Fruit fly (Drosophila melanogaster) whole organism, embryonic: ENCODE measurements around the gene TRAM.

Experiments
- Ada2b ChIP-seq: fragments of 200-800 bp; sonication (Bioruptor generic); IDR thresholded peaks from 2 replicates; pipeline ENCODE4 v1.3.6; 2022; ENCODE audit warnings: missing biosample characterization, missing genetic modification characterization
- Atf3 ChIP-seq: fragments of 200-800 bp; sonication (Bioruptor generic); optimal IDR thresholded peaks from 3 replicates; lab custom pipeline; 2016; ENCODE audit warnings: missing biosample characterization, missing genetic modification characterization
- Bdp1 ChIP-seq: fragments of 200-800 bp; sonication (Bioruptor generic); optimal IDR thresholded peaks from 3 replicates; lab custom pipeline; 2016; ENCODE audit warnings: missing biosample characterization, missing genetic modification characterization
- CG10147 ChIP-seq: fragments of 200-800 bp; sonication (Bioruptor generic); optimal IDR thresholded peaks from 2 replicates; lab custom pipeline; 2019; ENCODE audit warnings: missing biosample characterization, mild to moderate bottlenecking, missing genetic modification characterization, moderate library complexity
- CG1024 ChIP-seq: fragments of 200-800 bp; sonication (Bioruptor generic); IDR thresholded peaks from 2 replicates; pipeline ENCODE4 v1.3.6; 2022; ENCODE audit warnings: missing biosample characterization, missing genetic modification characterization
- CG10543 ChIP-seq: fragments of 200-800 bp; sonication (Bioruptor generic); optimal IDR thresholded peaks from 3 replicates; lab custom pipeline; 2017; ENCODE audit warnings: missing biosample characterization, mild to moderate bottlenecking, missing genetic modification characterization, moderate library complexity
- CG11085 ChIP-seq: fragments of 200-800 bp; sonication (Bioruptor generic); IDR thresholded peaks from 2 replicates; pipeline ENCODE4 v1.3.6; 2022; ENCODE audit warnings: missing biosample characterization, missing genetic modification characterization
- CG12391 ChIP-seq: fragments of 200-800 bp; sonication (Bioruptor generic); optimal IDR thresholded peaks from 3 replicates; lab custom pipeline; 2018; ENCODE audit warnings: missing biosample characterization, mild to moderate bottlenecking, missing genetic modification characterization, moderate library complexity
- CG14441 ChIP-seq: fragments of 200-800 bp; sonication (Bioruptor generic); IDR thresholded peaks from 2 replicates; pipeline ENCODE4 v1.3.6; 2022; ENCODE audit warnings: missing biosample characterization, missing genetic modification characterization
- CG14965 ChIP-seq: fragments of 200-800 bp; sonication (Bioruptor generic); optimal IDR thresholded peaks from 2 replicates; lab custom pipeline; 2016; ENCODE audit warnings: missing biosample characterization, missing genetic modification characterization, borderline replicate concordance
- CG15011 ChIP-seq: fragments of 200-800 bp; sonication (Bioruptor generic); optimal IDR thresholded peaks from 3 replicates; lab custom pipeline; 2018; ENCODE audit warnings: missing biosample characterization, mild to moderate bottlenecking, missing genetic modification characterization
- CG1529 ChIP-seq: fragments of 200-800 bp; sonication (Bioruptor generic); optimal IDR thresholded peaks from 3 replicates; lab custom pipeline; 2018; ENCODE audit warnings: missing biosample characterization, missing genetic modification characterization
- CG17912 ChIP-seq: fragments of 200-800 bp; sonication (Bioruptor generic); optimal IDR thresholded peaks from 2 replicates; lab custom pipeline; 2018; ENCODE audit warnings: missing biosample characterization, mild to moderate bottlenecking, missing genetic modification characterization
- CG2116 ChIP-seq: fragments of 200-800 bp; sonication (Bioruptor generic); optimal IDR thresholded peaks from 3 replicates; lab custom pipeline; 2018; ENCODE audit warnings: missing biosample characterization, mild to moderate bottlenecking, missing genetic modification characterization
- CG2889 ChIP-seq: fragments of 200-800 bp; sonication (Bioruptor generic); IDR thresholded peaks from 3 replicates; pipeline ENCODE4 v1.3.6; 2022; ENCODE audit warnings: missing biosample characterization, missing genetic modification characterization
- CG3065 ChIP-seq: fragments of 200-800 bp; sonication (Bioruptor generic); optimal IDR thresholded peaks from 2 replicates; lab custom pipeline; 2016; ENCODE audit warnings: missing biosample characterization, missing genetic modification characterization
- CG31441 ChIP-seq: fragments of 200-800 bp; sonication (Bioruptor generic); IDR thresholded peaks from 2 replicates; pipeline ENCODE4 v1.3.6; 2022; ENCODE audit warnings: missing biosample characterization, missing genetic modification characterization
- CG42726 ChIP-seq: fragments of 200-800 bp; sonication (Bioruptor generic); IDR thresholded peaks from 2 replicates; pipeline ENCODE4 v1.3.6; 2022; ENCODE audit warnings: missing biosample characterization, missing genetic modification characterization; ENCODE audit not compliant: partially characterized antibody
- CG6683 ChIP-seq: fragments of 200-800 bp; sonication (Bioruptor generic); optimal IDR thresholded peaks from 2 replicates; lab custom pipeline; 2017; ENCODE audit warnings: missing biosample characterization, mild to moderate bottlenecking, missing genetic modification characterization, missing genetic modification reagents
- CG6791 ChIP-seq: fragments of 200-800 bp; sonication (Bioruptor generic); IDR thresholded peaks from 3 replicates; pipeline ENCODE4 v1.3.6; 2022; ENCODE audit warnings: missing biosample characterization, missing genetic modification characterization; ENCODE audit not compliant: partially characterized antibody
- CG6854 ChIP-seq: fragments of 200-800 bp; sonication (Bioruptor generic); optimal IDR thresholded peaks from 3 replicates; lab custom pipeline; 2017; ENCODE audit warnings: missing biosample characterization, mild to moderate bottlenecking, missing genetic modification characterization
- CG8089 ChIP-seq: fragments of 200-800 bp; sonication (Bioruptor generic); optimal IDR thresholded peaks from 3 replicates; lab custom pipeline; 2016; ENCODE audit warnings: missing biosample characterization, missing genetic modification characterization
- CG8290 ChIP-seq, 3 experiments: fragments of 200-800 bp; sonication (Bioruptor generic); optimal IDR thresholded peaks; 2 replicates each; lab custom pipeline; 2016 to 2019; ENCODE audit warnings: missing biosample characterization in 3 of 3, missing genetic modification characterization in 3 of 3, mild to moderate bottlenecking in 2 of 3, moderate library complexity in 1 of 3
- CG8924 ChIP-seq: fragments of 200-800 bp; optimal IDR thresholded peaks from 3 replicates; lab custom pipeline; 2019; ENCODE audit warnings: missing biosample characterization, mild to moderate bottlenecking, missing genetic modification characterization, moderate library complexity
- D ChIP-seq, 2 experiments: fragments of 200-800 bp in 1 of 2; fragments of >200 bp in 1 of 2; sonication (Bioruptor generic) in 1 of 2; optimal IDR thresholded peaks; 2 replicates in 1 of 2; 3 replicates in 1 of 2; lab custom pipeline; 2017; ENCODE audit warnings: mild to moderate bottlenecking in 1 of 2, missing biosample characterization in 1 of 2, missing genetic modification characterization in 1 of 2, missing genetic modification reagents in 1 of 2
- Drgx ChIP-seq: fragments of 200-800 bp; sonication (Bioruptor generic); IDR thresholded peaks from 2 replicates; pipeline ENCODE4 v1.3.6; 2022; ENCODE audit warnings: missing biosample characterization, missing genetic modification characterization
- Jarid2 ChIP-seq: fragments of 200-800 bp; sonication (Bioruptor generic); optimal IDR thresholded peaks from 3 replicates; lab custom pipeline; 2017; ENCODE audit warnings: mild to moderate bottlenecking, missing biosample characterization, missing genetic modification reagents, missing genetic modification characterization
- Lim3 ChIP-seq: fragments of 200-800 bp; sonication (Bioruptor generic); IDR thresholded peaks from 2 replicates; pipeline ENCODE4 v1.3.6; 2022; ENCODE audit warnings: missing biosample characterization, missing genetic modification characterization
- Lpt ChIP-seq: fragments of >200 bp; optimal IDR thresholded peaks from 2 replicates; lab custom pipeline; 2018; ENCODE audit warnings: missing biosample characterization, missing genetic modification characterization
- Mad ChIP-seq: fragments of 200-800 bp; sonication (Bioruptor generic); optimal IDR thresholded peaks from 2 replicates; lab custom pipeline; 2016; ENCODE audit warnings: missing biosample characterization, missing genetic modification characterization
- abd-A ChIP-seq: fragments of 200-800 bp; sonication (Bioruptor generic); optimal IDR thresholded peaks from 3 replicates; lab custom pipeline; 2019; ENCODE audit warnings: missing biosample characterization, mild to moderate bottlenecking, missing genetic modification characterization, moderate library complexity
- amos ChIP-seq: fragments of 200-800 bp; sonication (Bioruptor generic); IDR thresholded peaks from 2 replicates; pipeline ENCODE4 v1.3.6; 2022; ENCODE audit warnings: missing biosample characterization, missing genetic modification characterization; ENCODE audit not compliant: partially characterized antibody
- ara ChIP-seq: fragments of 200-800 bp; sonication (Bioruptor generic); IDR thresholded peaks from 2 replicates; pipeline ENCODE4 v1.3.6; 2022; ENCODE audit warnings: missing biosample characterization, missing genetic modification characterization
- cg ChIP-seq: fragments of 200-800 bp; sonication (Bioruptor generic); optimal IDR thresholded peaks from 3 replicates; lab custom pipeline; 2019; ENCODE audit warnings: missing biosample characterization, mild to moderate bottlenecking, missing genetic modification characterization, moderate library complexity
- chif ChIP-seq, 2 experiments: fragments of 200-800 bp; sonication (Bioruptor generic); optimal IDR thresholded peaks; 3 replicates each; lab custom pipeline; 2016; ENCODE audit warnings: missing biosample characterization in 2 of 2, missing genetic modification characterization in 2 of 2
- disco-r ChIP-seq: fragments of 200-800 bp; sonication (Bioruptor generic); optimal IDR thresholded peaks from 2 replicates; lab custom pipeline; 2016; ENCODE audit warnings: missing biosample characterization, missing genetic modification characterization
- dpn ChIP-seq, 2 experiments: fragments of 200-800 bp; sonication (Bioruptor generic); optimal IDR thresholded peaks; 3 replicates each; lab custom pipeline; 2016; ENCODE audit warnings: missing biosample characterization in 2 of 2, missing genetic modification characterization in 2 of 2
- gt ChIP-seq: fragments of 200-800 bp; sonication (Bioruptor generic); IDR thresholded peaks from 2 replicates; pipeline ENCODE4 v1.3.6; 2022; ENCODE audit warnings: missing biosample characterization, missing genetic modification characterization
- hkb ChIP-seq, 2 experiments: fragments of 200-800 bp in 1 of 2; fragments of >200 bp in 1 of 2; sonication (Bioruptor generic) in 1 of 2; IDR thresholded peaks in 1 of 2; optimal IDR thresholded peaks in 1 of 2; 2 replicates each; pipeline versions ENCODE4 v1.3.6 to Lab custom; 2017 to 2022; ENCODE audit warnings: missing biosample characterization in 1 of 2, missing genetic modification characterization in 1 of 2
- maf-S ChIP-seq: fragments of 200-800 bp; sonication (Bioruptor generic); optimal IDR thresholded peaks from 2 replicates; lab custom pipeline; 2016; ENCODE audit warnings: missing biosample characterization, missing genetic modification characterization
- mam ChIP-seq: fragments of 200-800 bp; sonication (Bioruptor generic); optimal IDR thresholded peaks from 3 replicates; lab custom pipeline; 2016; ENCODE audit warnings: missing biosample characterization, missing genetic modification characterization
- pho ChIP-seq: fragments of 200-800 bp; sonication (Bioruptor generic); optimal IDR thresholded peaks from 2 replicates; lab custom pipeline; 2016; ENCODE audit warnings: missing biosample characterization, missing genetic modification characterization
- sc ChIP-seq, 3 experiments: fragments of >200 bp in 2 of 3; fragments of 200-800 bp in 1 of 3; sonication (Bioruptor generic) in 1 of 3; optimal IDR thresholded peaks; 2 replicates in 2 of 3; 3 replicates in 1 of 3; lab custom pipeline; 2017; ENCODE audit warnings: mild to moderate bottlenecking in 1 of 3, missing biosample characterization in 1 of 3, missing genetic modification characterization in 1 of 3, missing genetic modification reagents in 1 of 3
- sima ChIP-seq: fragments of 200-800 bp; sonication (Bioruptor generic); optimal IDR thresholded peaks from 2 replicates; lab custom pipeline; 2016; ENCODE audit warnings: missing biosample characterization, missing genetic modification characterization
- ssp ChIP-seq: fragments of 200-800 bp; sonication (Bioruptor generic); IDR thresholded peaks from 2 replicates; pipeline ENCODE4 v1.3.6; 2022; ENCODE audit warnings: missing biosample characterization, missing genetic modification characterization
- stc ChIP-seq: fragments of 200-800 bp; sonication (Bioruptor generic); IDR thresholded peaks from 2 replicates; pipeline ENCODE4 v1.3.6; 2022; ENCODE audit warnings: missing biosample characterization, missing genetic modification characterization
- zen2 ChIP-seq: fragments of 200-800 bp; sonication (Bioruptor generic); IDR thresholded peaks from 3 replicates; pipeline ENCODE4 v1.3.6; 2022; ENCODE audit warnings: missing biosample characterization, missing genetic modification characterization; ENCODE audit not compliant: partially characterized antibody
- zfh1 ChIP-seq: fragments of 200-800 bp; sonication (Bioruptor generic); IDR thresholded peaks from 3 replicates; pipeline ENCODE4 v1.3.6; 2022; ENCODE audit warnings: missing biosample characterization, missing genetic modification characterization
- zfh2 ChIP-seq: fragments of 200-800 bp; sonication (Bioruptor generic); optimal IDR thresholded peaks from 2 replicates; lab custom pipeline; 2016; ENCODE audit warnings: missing biosample characterization, missing genetic modification characterization

Gene TRAM

DNA sequence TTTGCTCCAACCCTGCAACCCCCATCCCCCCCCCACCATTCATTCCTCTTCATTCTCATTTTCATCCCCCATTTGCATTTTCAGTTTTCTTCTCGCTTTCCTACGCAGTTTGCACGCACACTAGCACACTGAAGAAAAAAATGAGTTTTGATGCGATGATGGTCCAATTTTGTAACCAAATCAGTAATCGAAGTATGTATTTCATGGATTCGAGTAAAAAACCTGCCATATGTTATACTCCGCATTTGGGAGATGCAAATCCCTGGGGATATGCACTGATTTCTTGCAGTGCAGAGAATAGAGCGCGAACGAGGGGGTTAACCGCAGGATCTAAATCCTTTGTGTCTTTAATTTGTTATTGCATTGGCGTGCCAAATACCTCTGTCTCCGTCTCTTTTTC lies 20.8 kb downstream of the TRAM start (continued):
- peak; percentile 44 for TF ChIP-seq CG10147 (GFP tag; lab: Kevin White, UChicago)
- no peak for TF ChIP-seq Drgx (GFP tag; lab: Robert Waterston, UW)
- TF ChIP-seq CG8290 (GFP tag; optimal IDR thresholded peaks at IDR 0.05; lab: Kevin White, UChicago): no peak
- peak in 1 of 2 experiments; percentile 90 for TF ChIP-seq CG8290 (tag; optimal IDR thresholded peaks at IDR 0.05; lab: Kevin White, UChicago)
- TF ChIP-seq Jarid2 (GFP tag; lab: Kevin White, UChicago): no peak
- peak; percentile 46 for TF ChIP-seq CG6854 (GFP tag; lab: Kevin White, UChicago)
- TF ChIP-seq CG3065 (GFP tag; lab: Kevin White, UChicago): no peak
- peak; percentile 48; the same call in 1 of the 2 replicates for TF ChIP-seq ara (GFP tag; lab: Robert Waterston, UW)
- TF ChIP-seq CG2889: no peak
- TF ChIP-seq sc (optimal IDR thresholded peaks at IDR 0.05; lab: Kevin White, UChicago): no peak
- no peak for TF ChIP-seq sc (GFP tag; optimal IDR thresholded peaks at IDR 0.05; lab: Kevin White, UChicago)
- no peak for TF ChIP-seq Atf3 (GFP tag; lab: Kevin White, UChicago)
- TF ChIP-seq CG14441: peak; percentile 63
- peak; percentile 55; the same call in 1 of the 2 replicates for TF ChIP-seq CG1024 (GFP tag; lab: Robert Waterston, UW)
- peak; percentile 30 for TF ChIP-seq pho (GFP tag; lab: Kevin White, UChicago)
- TF ChIP-seq amos (GFP tag; lab: Robert Waterston, UW): no peak
- no peak for TF ChIP-seq Bdp1 (GFP tag; lab: Kevin White, UChicago)
- TF ChIP-seq zfh1 (GFP tag; lab: Robert Waterston, UW): peak; percentile 63; the same call in 1 of the 3 replicates
- peak; percentile 31; the same call in 1 of the 2 replicates for TF ChIP-seq CG11085 (GFP tag; lab: Robert Waterston, UW)
- TF ChIP-seq CG1529 (GFP tag; lab: Kevin White, UChicago): peak; percentile 2
- TF ChIP-seq disco-r (GFP tag; lab: Kevin White, UChicago): no peak
- peak; percentile 31 to 33 for TF ChIP-seq chif (GFP tag; optimal IDR thresholded peaks at IDR 0.05; lab: Kevin White, UChicago)
- TF ChIP-seq CG6683 (GFP tag; lab: Kevin White, UChicago): peak; percentile 35
- no peak for TF ChIP-seq CG6791 (GFP tag; lab: Robert Waterston, UW)
- peak; percentile 65; the same call in 1 of the 2 replicates for TF ChIP-seq stc (GFP tag; lab: Robert Waterston, UW)
- TF ChIP-seq Ada2b (GFP tag; lab: Robert Waterston, UW): peak; percentile 59; the same call in 1 of the 2 replicates
- TF ChIP-seq zfh2 (GFP tag; lab: Kevin White, UChicago): peak; percentile 5
- TF ChIP-seq CG17912 (GFP tag; lab: Kevin White, UChicago): no peak
- TF ChIP-seq CG42726 (GFP tag; lab: Robert Waterston, UW): no peak
- no peak for TF ChIP-seq Mad (GFP tag; lab: Kevin White, UChicago)
- TF ChIP-seq CG31441 (GFP tag; lab: Robert Waterston, UW): peak; percentile 57
- TF ChIP-seq abd-A (tag; lab: Kevin White, UChicago): peak; percentile 30
- no peak for TF ChIP-seq CG15011 (GFP tag; lab: Kevin White, UChicago)
- TF ChIP-seq Lim3: no peak
- no peak for TF ChIP-seq zen2 (GFP tag; lab: Robert Waterston, UW)
- peak; percentile 46 for TF ChIP-seq CG12391 (tag; lab: Kevin White, UChicago)
- TF ChIP-seq CG2116 (GFP tag; lab: Kevin White, UChicago): no peak
- TF ChIP-seq D (optimal IDR thresholded peaks at IDR 0.05; lab: Kevin White, UChicago): no peak
- TF ChIP-seq D (GFP tag; optimal IDR thresholded peaks at IDR 0.05; lab: Kevin White, UChicago): peak; percentile 43
- TF ChIP-seq hkb (optimal IDR thresholded peaks at IDR 0.05; lab: Kevin White, UChicago): no peak
- peak; percentile 67 for TF ChIP-seq hkb (GFP tag; IDR thresholded peaks at IDR 0.05; lab: Robert Waterston, UW)
- peak; percentile 58 to 73 for TF ChIP-seq dpn (GFP tag; optimal IDR thresholded peaks at IDR 0.05; lab: Kevin White, UChicago)
- TF ChIP-seq cg (GFP tag; lab: Kevin White, UChicago): no peak
- TF ChIP-seq mam: peak; percentile 56
- peak; percentile 6 for TF ChIP-seq maf-S
- peak; percentile 34; the same call in 1 of the 2 replicates for TF ChIP-seq ssp
- TF ChIP-seq CG10543 (GFP tag; lab: Kevin White, UChicago): no peak
- TF ChIP-seq gt (GFP tag; lab: Robert Waterston, UW): no peak
- TF ChIP-seq CG8924 (tag; lab: Kevin White, UChicago): peak; percentile 47
- TF ChIP-seq Lpt (GFP tag; lab: Kevin White, UChicago): no peak
- no peak for TF ChIP-seq CG14965 (GFP tag; lab: Kevin White, UChicago)
- no peak for TF ChIP-seq sima (GFP tag; lab: Kevin White, UChicago)
- TF ChIP-seq CG8089 (GFP tag; lab: Kevin White, UChicago): peak; percentile 33
